Fruit fly (Drosophila melanogaster): ENCODE measurements around the gene POLDIP2.

POLDIP2 gene

DNA sequence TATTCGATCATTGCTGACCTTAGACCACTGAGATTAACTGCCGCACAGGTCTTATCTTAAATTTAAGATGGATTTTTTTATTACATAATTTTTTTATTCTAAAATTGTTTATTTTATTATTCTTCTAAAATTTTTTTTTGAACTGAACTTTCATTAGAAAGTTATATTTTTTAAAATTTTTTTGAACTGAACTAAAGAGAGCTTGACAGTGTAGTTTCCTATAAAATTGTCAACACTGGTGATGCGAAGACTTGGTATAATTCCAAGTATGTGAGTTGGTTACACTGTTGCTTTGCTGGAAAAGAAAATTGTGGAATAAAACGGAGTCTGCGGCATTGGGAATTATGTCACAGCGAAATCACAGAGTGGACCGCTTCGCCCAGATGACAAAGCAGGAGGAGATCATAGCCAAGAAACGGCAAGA lies 17.7 kb downstream of the POLDIP2 start, which contains the start of gene CG31550:
Gene CG31550, plus strand, starts transcription at position 249 of the 424 bp plus-strand sequence.
- peak; percentile 64 for TF ChIP-seq CG17801 (GFP tag; optimal IDR thresholded peaks at IDR 0.05; ENCODE audit: partially characterized antibody)

DNA sequence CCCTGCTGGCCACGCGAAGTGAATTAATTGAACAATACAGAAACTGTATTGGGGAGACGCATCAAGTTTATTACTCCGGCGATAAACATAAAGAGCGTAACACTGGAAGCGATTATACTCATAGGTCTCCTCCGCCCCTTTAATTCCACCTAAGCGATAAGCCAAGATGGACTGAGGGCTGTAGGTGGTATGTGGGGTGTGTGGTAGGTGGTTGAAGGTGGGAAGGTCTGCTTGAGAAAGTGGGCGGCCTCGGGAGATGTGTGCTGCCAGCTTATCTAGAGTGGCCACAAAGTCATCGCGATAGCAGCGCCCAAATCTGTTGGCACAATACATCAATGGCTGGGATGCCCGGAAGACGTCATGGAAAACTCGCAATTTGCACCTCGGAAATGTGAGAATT lies 30.0 kb downstream of the POLDIP2 start:
- no peak for TF ChIP-seq CG17801 (GFP tag; optimal IDR thresholded peaks at IDR 0.05; ENCODE audit: partially characterized antibody)

- no peak for TF ChIP-seq CG17801 (GFP tag; optimal IDR thresholded peaks at IDR 0.05; ENCODE audit: partially characterized antibody)
Measured at dm6 chr3R:5502646-5503045, 35.1 kb downstream of the POLDIP2 start, which contains the start of gene NKCC. NKCC (minus strand) TSS chr3R:5502702.

DNA sequence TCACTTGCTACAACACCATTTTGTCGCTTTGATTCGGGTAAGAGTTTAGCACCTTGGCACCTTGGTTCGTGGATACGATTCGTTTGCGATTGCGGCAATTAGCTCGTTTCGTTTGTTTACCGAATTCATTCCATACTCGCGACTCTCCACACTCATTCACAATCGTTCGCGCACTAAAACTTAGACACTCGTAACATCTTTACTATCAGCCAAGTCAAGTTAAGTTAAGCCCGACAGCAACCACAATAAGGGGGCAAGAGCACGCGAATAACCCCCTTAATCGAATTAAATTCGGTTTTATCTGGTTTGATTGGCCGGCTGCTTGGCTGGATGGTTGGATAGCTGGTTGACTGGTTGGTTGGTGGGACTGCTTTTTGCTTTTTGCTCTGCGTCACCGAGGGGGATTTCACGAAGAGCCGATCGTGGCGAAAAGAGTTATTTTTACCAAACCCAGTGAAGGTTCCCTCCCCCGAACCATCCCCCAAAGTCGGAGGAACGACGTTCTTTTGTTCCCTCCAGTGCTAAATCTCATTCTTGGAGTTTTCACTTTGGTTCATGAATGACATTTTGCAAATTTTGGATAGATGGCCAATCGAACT lies 36.3 kb downstream of the POLDIP2 start:
- TF ChIP-seq CG17801 (GFP tag; optimal IDR thresholded peaks at IDR 0.05; ENCODE audit: partially characterized antibody) = no peak

- no peak for TF ChIP-seq CG17801 (GFP tag; optimal IDR thresholded peaks at IDR 0.05; ENCODE audit: partially characterized antibody)
Measured at dm6 chr3R:5514759-5515158, 47.2 kb downstream of the POLDIP2 start.

dm6 chr3R:5516582-5517001 lies 49.0 kb downstream of the POLDIP2 start:
- TF ChIP-seq CG17801 (GFP tag; optimal IDR thresholded peaks at IDR 0.05; ENCODE audit: partially characterized antibody) = no peak

dm6 chr3R:5517002-5517875 lies 49.7 kb downstream of the POLDIP2 start, which contains the start of gene Itpr:
Itpr (plus strand) TSS chr3R:5517117.
- peak; percentile 15 for TF ChIP-seq CG17801 (GFP tag; optimal IDR thresholded peaks at IDR 0.05; ENCODE audit: partially characterized antibody)

dm6 chr3R:5517876-5518211 lies 50.3 kb downstream of the POLDIP2 start:
- no peak for TF ChIP-seq CG17801 (GFP tag; optimal IDR thresholded peaks at IDR 0.05; ENCODE audit: partially characterized antibody)

DNA sequence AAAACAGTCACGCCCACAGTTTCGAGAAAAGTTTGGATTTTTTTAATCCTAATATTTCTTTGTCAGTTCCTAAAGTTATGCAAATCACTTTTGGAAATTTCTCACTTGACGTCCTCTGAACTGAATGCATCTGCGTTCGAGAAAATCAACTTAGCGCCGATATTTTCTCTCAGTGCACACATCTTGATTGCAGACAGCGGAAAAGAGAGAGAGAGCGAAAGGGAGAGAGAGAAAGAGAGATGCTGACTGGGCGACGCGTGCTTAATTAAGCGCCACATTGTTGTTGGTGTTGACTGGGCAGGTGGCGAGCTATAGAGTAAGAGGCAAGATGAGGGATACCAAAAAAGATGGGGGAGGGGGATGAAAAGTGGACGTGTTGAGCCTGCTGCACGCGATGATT lies 51.0 kb downstream of the POLDIP2 start:
- TF ChIP-seq CG17801 (GFP tag; optimal IDR thresholded peaks at IDR 0.05; ENCODE audit: partially characterized antibody) = no peak
